Fruit fly (Drosophila melanogaster): ENCODE results near the gene CG9231.

CG9231 gene

DNA sequence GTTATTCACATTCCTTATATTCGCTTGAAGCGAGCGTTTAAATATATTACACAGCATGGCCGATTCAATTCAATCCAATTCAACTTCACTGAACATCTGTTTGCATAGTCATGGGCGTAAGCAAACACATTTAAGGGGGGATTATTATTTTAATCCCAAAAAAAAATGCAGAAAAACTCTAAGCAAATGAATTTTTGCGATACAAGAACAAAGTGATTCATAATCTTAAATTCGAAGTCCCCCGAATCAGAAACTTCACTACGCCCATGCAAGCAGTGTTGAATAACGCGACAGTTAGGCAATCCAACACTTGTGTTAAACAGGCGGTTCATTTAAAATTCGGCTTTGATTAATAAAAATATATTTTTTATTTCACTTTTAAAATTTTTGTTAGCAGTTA lies 4.6 kb upstream of the CG9231 start, which contains the start of gene CG14100 (continued):
- TF ChIP-seq CG6792 (GFP tag; optimal IDR thresholded peaks at IDR 0.05) = peak; percentile 100
- peak; percentile 100 for TF ChIP-seq CG15336 (GFP tag; IDR thresholded peaks at IDR 0.05)
- TF ChIP-seq Hr38 (GFP tag; optimal IDR thresholded peaks at IDR 0.05) = peak; percentile 100
- peak; percentile 100 for TF ChIP-seq OdsH (GFP tag; optimal IDR thresholded peaks at IDR 0.05)
- TF ChIP-seq dsx (GFP tag; optimal IDR thresholded peaks at IDR 0.05; ENCODE audit: poor library complexity, severe bottlenecking) = peak; percentile 99
- peak; percentile 99 for TF ChIP-seq CG6808 (GFP tag; optimal IDR thresholded peaks at IDR 0.05)
- peak; percentile 100 for TF ChIP-seq Sox14 (GFP tag; optimal IDR thresholded peaks at IDR 0.05)
- TF ChIP-seq dac (GFP tag; optimal IDR thresholded peaks at IDR 0.05) = peak; percentile 100

DNA sequence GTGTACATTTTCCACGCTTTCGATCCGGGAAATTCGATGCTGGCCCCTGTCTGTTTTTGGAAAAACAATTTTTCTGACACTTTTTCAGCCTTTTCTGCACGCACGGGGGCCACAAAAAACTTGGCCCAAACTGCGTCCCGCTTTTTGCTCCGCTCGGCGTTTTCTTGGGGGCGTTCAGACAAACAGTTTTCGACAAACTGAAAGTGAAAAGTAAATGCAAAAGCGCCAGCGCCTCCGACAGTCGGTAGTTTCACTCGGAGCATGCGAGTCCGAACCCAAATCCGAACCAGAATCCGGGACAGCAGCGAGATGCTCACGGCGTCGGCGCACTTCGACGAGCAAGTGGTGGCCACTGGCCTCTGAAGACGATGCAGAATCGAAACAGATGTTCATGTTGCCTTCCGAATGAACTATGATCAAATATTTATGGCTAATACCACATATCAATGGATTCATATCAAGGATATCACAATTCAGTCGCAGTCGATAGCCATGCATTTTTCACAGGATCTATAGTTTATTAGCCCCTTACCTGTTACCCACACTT lies 1.4 kb downstream of the CG9231 start, which contains the start of gene Shal:
Gene Shal, minus strand, starts transcription at position 200 of the 547 bp plus-strand sequence.
- TF ChIP-seq ss (GFP tag; optimal IDR thresholded peaks at IDR 0.05) (no peak), achi (GFP tag; optimal IDR thresholded peaks at IDR 0.05) (no peak), CG16779 (tag; optimal IDR thresholded peaks at IDR 0.05) (no peak), fd59A (GFP tag; optimal IDR thresholded peaks at IDR 0.05) (no peak), CG31627 (GFP tag; optimal IDR thresholded peaks at IDR 0.05) (no peak), CG34406 (GFP tag; optimal IDR thresholded peaks at IDR 0.05) (no peak), lz (GFP tag; optimal IDR thresholded peaks at IDR 0.05) (no peak), vri (GFP tag; optimal IDR thresholded peaks at IDR 0.05) (no peak), Gug (GFP tag; IDR thresholded peaks at IDR 0.05) (no peak), dac (GFP tag; optimal IDR thresholded peaks at IDR 0.05) (no peak), CG6808 (GFP tag; optimal IDR thresholded peaks at IDR 0.05) (no peak), Sox102F (GFP tag; optimal IDR thresholded peaks at IDR 0.05) (no peak), CG11294 (GFP tag; IDR thresholded peaks at IDR 0.05) (no peak), CG10669 (GFP tag; optimal IDR thresholded peaks at IDR 0.05) (no peak), Hr38 (GFP tag; optimal IDR thresholded peaks at IDR 0.05) (no peak), CG11762 (GFP tag; optimal IDR thresholded peaks at IDR 0.05; ENCODE audit: insufficient read depth) (no peak), CG6276 (GFP tag; optimal IDR thresholded peaks at IDR 0.05) (no peak), CG8632 (GFP tag; optimal IDR thresholded peaks at IDR 0.05) (no peak)

DNA sequence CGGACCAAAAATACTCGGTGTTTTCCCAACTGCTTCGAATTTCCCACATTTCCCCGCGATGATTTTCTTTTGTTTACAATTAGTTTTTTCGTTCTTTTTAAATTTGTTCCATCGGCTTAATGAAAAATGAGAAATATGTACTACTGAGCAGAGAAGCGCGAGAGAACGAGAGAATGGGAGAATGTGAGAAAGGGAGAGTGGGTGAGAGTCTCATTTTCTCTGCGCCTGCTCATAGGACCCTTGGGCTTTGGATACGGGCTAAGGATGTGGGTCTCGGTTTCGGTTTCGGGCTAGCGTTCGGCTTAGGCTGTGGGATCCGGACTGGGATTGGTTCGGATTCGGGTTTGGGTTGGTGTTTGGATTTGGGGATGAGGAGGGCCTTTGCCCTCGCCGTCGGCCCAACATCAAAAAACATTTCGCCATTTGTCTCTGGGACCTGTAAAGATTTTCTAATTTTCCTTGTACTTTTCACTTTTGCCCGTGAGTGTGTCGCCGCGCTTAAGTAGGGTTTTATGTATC lies 5.0 kb downstream of the CG9231 start:
- TF ChIP-seq Eip78C (GFP tag) (peak; percentile 6), Hr4 (GFP tag; optimal IDR thresholded peaks at IDR 0.05) (no peak)

DNA sequence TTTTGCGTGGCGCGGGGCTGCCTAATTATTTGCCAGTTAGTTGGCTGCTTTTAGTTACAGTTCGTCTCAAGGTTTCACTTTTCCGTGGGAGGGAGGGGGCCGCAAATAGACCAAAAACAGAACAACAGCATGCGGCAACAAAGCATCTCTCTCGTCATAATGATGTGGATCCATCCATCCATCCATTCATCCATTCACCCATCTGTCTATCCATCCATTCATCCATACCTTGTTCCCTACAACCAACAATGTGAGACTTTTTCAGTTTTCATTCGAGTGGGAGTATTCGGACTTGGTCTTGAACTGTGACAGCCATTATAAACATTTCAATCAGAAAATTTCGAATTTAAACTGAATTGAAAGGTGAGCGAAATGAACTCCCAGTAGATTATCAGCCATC lies 6.5 kb downstream of the CG9231 start:
- TF ChIP-seq CG6792 (GFP tag; optimal IDR thresholded peaks at IDR 0.05) (no peak), ss (GFP tag; optimal IDR thresholded peaks at IDR 0.05) (no peak), CG11294 (GFP tag; IDR thresholded peaks at IDR 0.05) (no peak)

DNA sequence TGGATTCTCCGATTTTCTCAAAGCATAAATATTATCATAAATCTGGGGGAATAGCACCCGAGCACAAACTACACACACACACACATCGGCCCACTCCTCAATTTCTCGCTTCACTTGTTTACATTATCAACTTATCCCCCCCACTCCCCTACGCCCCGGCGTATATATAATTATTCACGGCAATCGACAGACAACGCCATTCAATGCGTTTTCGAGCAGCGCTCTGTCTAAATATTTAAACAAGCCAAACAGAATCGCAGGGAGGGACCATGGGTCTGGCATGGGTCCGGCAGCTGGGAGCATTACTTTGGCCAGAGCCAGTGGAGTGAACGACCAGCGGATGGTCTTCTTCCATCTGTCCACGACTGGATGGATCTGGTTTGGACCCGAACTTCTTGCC lies 10.2 kb downstream of the CG9231 start:
- peak; percentile 64 for TF ChIP-seq vri (GFP tag; optimal IDR thresholded peaks at IDR 0.05)
- TF ChIP-seq cyc (GFP tag; optimal IDR thresholded peaks at IDR 0.05) = no peak
- TF ChIP-seq Hr4 (GFP tag; optimal IDR thresholded peaks at IDR 0.05) = no peak
- no peak for TF ChIP-seq Eip75B (GFP tag; optimal IDR thresholded peaks at IDR 0.05)
- peak; percentile 94 for TF ChIP-seq fkh (GFP tag; optimal IDR thresholded peaks at IDR 0.05)
- no peak for TF ChIP-seq fd85E (GFP tag; optimal IDR thresholded peaks at IDR 0.05)
- no peak for TF ChIP-seq CG9139 (GFP tag; optimal IDR thresholded peaks at IDR 0.05)
- peak; percentile 44 for TF ChIP-seq esn (GFP tag; optimal IDR thresholded peaks at IDR 0.05)
- TF ChIP-seq Eip93F (GFP tag; optimal IDR thresholded peaks at IDR 0.05) = no peak
- TF ChIP-seq svp (GFP tag) = peak; percentile 25
- TF ChIP-seq achi (GFP tag; optimal IDR thresholded peaks at IDR 0.05) = peak; percentile 17
- peak; percentile 3 for TF ChIP-seq CG31627 (GFP tag; optimal IDR thresholded peaks at IDR 0.05)
- peak; percentile 14 for TF ChIP-seq Smox (GFP tag; optimal IDR thresholded peaks at IDR 0.05)
- peak; percentile 14 for TF ChIP-seq CG6792 (GFP tag; optimal IDR thresholded peaks at IDR 0.05)
- TF ChIP-seq CG15336 (GFP tag; IDR thresholded peaks at IDR 0.05) = no peak
- no peak for TF ChIP-seq topi (GFP tag; optimal IDR thresholded peaks at IDR 0.05)
- no peak for TF ChIP-seq Sox15 (GFP tag; optimal IDR thresholded peaks at IDR 0.05)
- TF ChIP-seq Met (GFP tag; optimal IDR thresholded peaks at IDR 0.05) = peak; percentile 50
- TF ChIP-seq Eip78C (GFP tag) = peak; percentile 20
- peak; percentile 30 for TF ChIP-seq Sox102F (GFP tag; optimal IDR thresholded peaks at IDR 0.05)
- TF ChIP-seq CG11294 (GFP tag; IDR thresholded peaks at IDR 0.05) = no peak
- peak; percentile 29 for TF ChIP-seq CG8632 (GFP tag; optimal IDR thresholded peaks at IDR 0.05)
- TF ChIP-seq CG8119 (GFP tag; IDR thresholded peaks at IDR 0.05) = no peak
- no peak for TF ChIP-seq Blimp-1 (GFP tag; optimal IDR thresholded peaks at IDR 0.05)
- TF ChIP-seq CG34406 (GFP tag; optimal IDR thresholded peaks at IDR 0.05) = no peak
- peak; percentile 4 for TF ChIP-seq pdm3 (GFP tag; optimal IDR thresholded peaks at IDR 0.05)
- TF ChIP-seq dac (GFP tag; optimal IDR thresholded peaks at IDR 0.05) = no peak
- peak; percentile 7 for TF ChIP-seq CG7368 (GFP tag; optimal IDR thresholded peaks at IDR 0.05)

Measured in whole organism, prepupa.